Fruit fly (Drosophila melanogaster) whole organism, embryonic: ENCODE measurements around the gene CG17778.
A peak's percentile ranks its signal among the peaks of the same experiment; 100 is the strongest.

Experiments used
- ATbp ChIP-seq: fragments of 200-800 bp; sonication (Bioruptor generic); optimal IDR thresholded peaks from 2 replicates; lab custom pipeline; 2017; ENCODE audit warnings: missing biosample characterization, mild to moderate bottlenecking, missing genetic modification characterization, missing genetic modification reagents
- CG10431 ChIP-seq: fragments of 200-800 bp; sonication (Bioruptor generic); optimal IDR thresholded peaks from 3 replicates; lab custom pipeline; 2018; ENCODE audit warnings: missing biosample characterization, mild to moderate bottlenecking, missing genetic modification characterization
- CG10565 ChIP-seq: fragments of 200-800 bp; sonication (Bioruptor generic); optimal IDR thresholded peaks from 3 replicates; lab custom pipeline; 2016; ENCODE audit warnings: missing biosample characterization, mild to moderate bottlenecking, missing genetic modification characterization
- CG1233 ChIP-seq: fragments of 200-800 bp; sonication (Bioruptor generic); optimal IDR thresholded peaks from 4 replicates; lab custom pipeline; 2018; ENCODE audit warnings: missing biosample characterization, mild to moderate bottlenecking, missing genetic modification characterization
- CG17612 ChIP-seq: fragments of 200-800 bp; sonication (Bioruptor generic); IDR thresholded peaks from 2 replicates; pipeline ENCODE4 v1.3.6; 2022; ENCODE audit warnings: missing biosample characterization, missing genetic modification characterization
- CG1832 ChIP-seq: fragments of 200-800 bp; sonication (Bioruptor generic); optimal IDR thresholded peaks from 2 replicates; lab custom pipeline; 2017; ENCODE audit warnings: missing biosample characterization, mild to moderate bottlenecking, missing genetic modification characterization, inconsistent platforms
- CG2889 ChIP-seq: fragments of 200-800 bp; sonication (Bioruptor generic); IDR thresholded peaks from 3 replicates; pipeline ENCODE4 v1.3.6; 2022; ENCODE audit warnings: missing biosample characterization, missing genetic modification characterization
- CG3726 ChIP-seq: fragments of 200-800 bp; sonication (Bioruptor generic); IDR thresholded peaks from 3 replicates; pipeline ENCODE4, ENCODE4 v1.3.6; 2022; ENCODE audit warnings: missing biosample characterization, missing genetic modification characterization
- CG4854 ChIP-seq: fragments of 200-800 bp; sonication (Bioruptor generic); optimal IDR thresholded peaks from 2 replicates; lab custom pipeline; 2016; ENCODE audit warnings: missing biosample characterization, missing genetic modification characterization, inconsistent platforms
- CG6791 ChIP-seq: fragments of 200-800 bp; sonication (Bioruptor generic); IDR thresholded peaks from 3 replicates; pipeline ENCODE4 v1.3.6; 2022; ENCODE audit warnings: missing biosample characterization, missing genetic modification characterization; ENCODE audit not compliant: partially characterized antibody
- CG8089 ChIP-seq: fragments of 200-800 bp; sonication (Bioruptor generic); optimal IDR thresholded peaks from 3 replicates; lab custom pipeline; 2016; ENCODE audit warnings: missing biosample characterization, missing genetic modification characterization
- Camta ChIP-seq: fragments of 200-800 bp; sonication (Bioruptor generic); optimal IDR thresholded peaks from 2 replicates; lab custom pipeline; 2016; ENCODE audit warnings: missing biosample characterization, missing genetic modification characterization
- CoRest ChIP-seq: fragments of 200-800 bp; sonication (Bioruptor generic); optimal IDR thresholded peaks from 3 replicates; lab custom pipeline; 2018; ENCODE audit warnings: missing biosample characterization, mild to moderate bottlenecking, missing genetic modification characterization, moderate library complexity
- Drgx ChIP-seq: fragments of 200-800 bp; sonication (Bioruptor generic); IDR thresholded peaks from 2 replicates; pipeline ENCODE4 v1.3.6; 2022; ENCODE audit warnings: missing biosample characterization, missing genetic modification characterization
- Ets65A ChIP-seq: fragments of 200-800 bp; sonication (Bioruptor generic); peaks from one replicate; lab custom pipeline; 2016; ENCODE audit warnings: missing biosample characterization, missing genetic modification characterization
- HLH3B ChIP-seq: fragments of 200-800 bp; sonication (Bioruptor generic); IDR thresholded peaks from 2 replicates; pipeline ENCODE4 v1.3.6; 2022; ENCODE audit warnings: missing biosample characterization, missing genetic modification characterization
- HLHmδ ChIP-seq: fragments of 200-800 bp; sonication (Bioruptor generic); optimal IDR thresholded peaks from 2 replicates; lab custom pipeline; 2018; ENCODE audit warnings: missing biosample characterization, mild to moderate bottlenecking, missing genetic modification characterization, moderate library complexity
- Hmx ChIP-seq: fragments of 200-800 bp; sonication (Bioruptor generic); optimal IDR thresholded peaks from 2 replicates; lab custom pipeline; 2016; ENCODE audit warnings: missing biosample characterization, missing genetic modification characterization
- Lim3 ChIP-seq: fragments of 200-800 bp; sonication (Bioruptor generic); IDR thresholded peaks from 2 replicates; pipeline ENCODE4 v1.3.6; 2022; ENCODE audit warnings: missing biosample characterization, missing genetic modification characterization
- Mad ChIP-seq: fragments of 200-800 bp; sonication (Bioruptor generic); optimal IDR thresholded peaks from 2 replicates; lab custom pipeline; 2016; ENCODE audit warnings: missing biosample characterization, missing genetic modification characterization
- NC2β ChIP-seq: fragments of 200-800 bp; sonication (Bioruptor generic); optimal IDR thresholded peaks from 2 replicates; lab custom pipeline; 2016; ENCODE audit warnings: missing biosample characterization, missing genetic modification characterization
- Nf-YA ChIP-seq: fragments of 200-800 bp; sonication (Bioruptor generic); IDR thresholded peaks from 2 replicates; pipeline ENCODE4 v1.3.6; 2022; ENCODE audit warnings: missing biosample characterization, missing genetic modification characterization
- Nf-YC ChIP-seq: fragments of 200-800 bp; optimal IDR thresholded peaks from 3 replicates; lab custom pipeline; 2019; ENCODE audit warnings: missing biosample characterization, mild to moderate bottlenecking, missing genetic modification characterization, moderate library complexity
- Ptx1 ChIP-seq: fragments of 200-800 bp; sonication (Bioruptor generic); IDR thresholded peaks from 2 replicates; pipeline ENCODE4 v1.3.6; 2022; ENCODE audit warnings: missing biosample characterization, missing genetic modification characterization
- Sox102F ChIP-seq: fragments of 200-800 bp; sonication (Bioruptor generic); optimal IDR thresholded peaks from 2 replicates; lab custom pipeline; 2018; ENCODE audit warnings: missing biosample characterization, mild to moderate bottlenecking, missing genetic modification characterization, moderate library complexity
- Vsx1 ChIP-seq: fragments of 200-800 bp; sonication (Bioruptor generic); optimal IDR thresholded peaks from 2 replicates; lab custom pipeline; 2017; ENCODE audit warnings: missing biosample characterization, mild to moderate bottlenecking, missing genetic modification characterization, missing genetic modification reagents
- ac ChIP-seq: fragments of 200-800 bp; sonication (Bioruptor generic); optimal IDR thresholded peaks from 3 replicates; lab custom pipeline; 2017; ENCODE audit warnings: missing biosample characterization, mild to moderate bottlenecking, missing genetic modification characterization
- ase ChIP-seq: fragments of 200-800 bp; sonication (Bioruptor generic); IDR thresholded peaks from 3 replicates; pipeline ENCODE4 v1.3.6; 2022; ENCODE audit warnings: missing biosample characterization, missing genetic modification characterization
- bsh ChIP-seq, 2 experiments: fragments of 200-800 bp; sonication (Bioruptor generic); optimal IDR thresholded peaks; 2 replicates each; lab custom pipeline; 2017 to 2018; ENCODE audit warnings: mild to moderate bottlenecking in 2 of 2, missing biosample characterization in 2 of 2, missing genetic modification characterization in 2 of 2, moderate library complexity in 1 of 2
- chif ChIP-seq, 2 experiments: fragments of 200-800 bp; sonication (Bioruptor generic); optimal IDR thresholded peaks; 3 replicates each; lab custom pipeline; 2016; ENCODE audit warnings: missing biosample characterization in 2 of 2, missing genetic modification characterization in 2 of 2
- chinmo ChIP-seq: fragments of 200-800 bp; sonication (Bioruptor generic); IDR thresholded peaks from 4 replicates; pipeline ENCODE4 v1.3.6; 2022; ENCODE audit warnings: missing biosample characterization, missing genetic modification characterization; ENCODE audit not compliant: partially characterized antibody
- corto ChIP-seq: fragments of 200-800 bp; sonication (Bioruptor generic); optimal IDR thresholded peaks from 2 replicates; lab custom pipeline; 2016; ENCODE audit warnings: missing biosample characterization, mild to moderate bottlenecking, missing genetic modification characterization, moderate library complexity
- dmrt11E ChIP-seq: fragments of 200-800 bp; sonication (Bioruptor generic); optimal IDR thresholded peaks from 3 replicates; lab custom pipeline; 2018; ENCODE audit warnings: missing biosample characterization, mild to moderate bottlenecking, missing genetic modification characterization, moderate library complexity
- ham ChIP-seq: fragments of 200-800 bp; sonication (Bioruptor generic); IDR thresholded peaks from 2 replicates; pipeline ENCODE4 v1.3.6; 2022; ENCODE audit warnings: missing biosample characterization, missing genetic modification characterization
- kay ChIP-seq: fragments of 200-800 bp; sonication (Bioruptor generic); optimal IDR thresholded peaks from 2 replicates; lab custom pipeline; 2016; ENCODE audit warnings: missing biosample characterization, missing genetic modification characterization
- ken ChIP-seq: fragments of 200-800 bp; sonication (Bioruptor generic); IDR thresholded peaks from 3 replicates; pipeline ENCODE4 v1.3.6; 2022; ENCODE audit warnings: missing biosample characterization, missing genetic modification characterization
- lbe ChIP-seq: fragments of 200-800 bp; sonication (Bioruptor generic); optimal IDR thresholded peaks from 2 replicates; lab custom pipeline; 2016; ENCODE audit warnings: missing biosample characterization, mild to moderate bottlenecking, missing genetic modification characterization
- nerfin-1 ChIP-seq: fragments of 200-800 bp; sonication (Bioruptor generic); optimal IDR thresholded peaks from 3 replicates; lab custom pipeline; 2019; ENCODE audit warnings: missing biosample characterization, mild to moderate bottlenecking, missing genetic modification characterization, moderate library complexity
- nom ChIP-seq: fragments of 200-800 bp; sonication (Bioruptor generic); optimal IDR thresholded peaks from 2 replicates; lab custom pipeline; 2017; ENCODE audit warnings: missing biosample characterization, missing genetic modification characterization, mild to moderate bottlenecking, moderate library complexity, missing genetic modification reagents
- prd ChIP-seq, 3 experiments: fragments of >200 bp in 2 of 3; fragments of 200-800 bp in 1 of 3; sonication (Bioruptor generic) in 1 of 3; optimal IDR thresholded peaks in 2 of 3; IDR thresholded peaks in 1 of 3; 2 replicates in 2 of 3; 3 replicates in 1 of 3; pipeline versions ENCODE4 v1.3.6 to Lab custom; 2017 to 2022; ENCODE audit warnings: missing biosample characterization in 1 of 3, missing genetic modification characterization in 1 of 3
- ro ChIP-seq: fragments of 200-800 bp; sonication (Bioruptor generic); IDR thresholded peaks from 2 replicates; pipeline ENCODE4 v1.3.6; 2022; ENCODE audit warnings: missing biosample characterization, missing genetic modification characterization
- twi ChIP-seq: fragments of 200-800 bp; optimal IDR thresholded peaks from 2 replicates; lab custom pipeline; 2019; ENCODE audit warnings: missing biosample characterization, mild to moderate bottlenecking, missing genetic modification characterization, moderate library complexity
- tx ChIP-seq: fragments of 200-800 bp; sonication (Bioruptor generic); optimal IDR thresholded peaks from 2 replicates; lab custom pipeline; 2016; ENCODE audit warnings: missing biosample characterization, missing genetic modification characterization
- zf30C ChIP-seq: fragments of 200-800 bp; sonication (Bioruptor generic); optimal IDR thresholded peaks from 3 replicates; lab custom pipeline; 2018; ENCODE audit warnings: missing biosample characterization, mild to moderate bottlenecking, missing genetic modification characterization

The CG17778 gene

DNA sequence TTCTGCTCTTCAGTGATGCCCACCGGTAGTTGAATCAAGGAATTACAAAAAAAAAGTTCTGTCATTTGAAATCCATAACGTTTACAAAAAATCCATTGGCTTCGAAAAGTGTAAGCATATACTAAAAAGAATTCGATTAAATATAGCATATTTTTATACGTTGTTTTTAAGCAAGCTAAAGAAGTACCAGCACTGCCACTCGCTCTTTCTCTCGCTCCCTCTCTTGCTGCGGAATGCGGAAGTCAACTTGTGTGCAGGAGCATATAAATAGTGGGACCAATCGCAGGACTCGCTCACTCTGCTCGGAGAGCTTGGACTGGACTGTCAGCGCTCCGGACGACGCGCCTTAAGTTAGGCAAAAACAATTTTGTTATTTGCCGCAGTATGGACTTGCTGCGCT, at the start of gene CG17778 (continued):
- TF ChIP-seq Hmx (GFP tag; lab: Kevin White, UChicago) (no peak), Lim3 (GFP tag; lab: Robert Waterston, UW) (no peak)

DNA sequence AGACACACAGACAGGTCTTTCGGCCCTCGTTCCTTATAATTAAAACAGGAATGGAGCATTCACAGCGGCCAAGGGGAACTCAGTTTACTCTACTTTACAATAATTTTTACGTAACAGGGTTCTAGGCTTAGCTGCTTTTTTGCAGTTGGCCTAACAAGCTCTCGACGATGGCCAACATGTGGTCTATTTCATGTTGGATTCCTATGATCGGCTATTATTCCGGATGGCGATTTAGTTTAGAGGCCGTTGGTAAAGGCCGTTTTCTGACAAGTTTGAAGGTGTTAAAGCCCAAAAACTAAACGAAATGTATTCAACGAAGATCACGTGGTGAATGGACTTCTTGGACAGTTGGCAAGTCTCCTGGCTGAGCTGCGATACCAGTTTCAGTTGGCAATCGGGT, 48.4 kb upstream of the CG17778 start:
- TF ChIP-seq Ets65A (GFP tag; lab: Kevin White, UChicago) (peak; percentile 52), CG1233 (GFP tag; lab: Kevin White, UChicago) (no peak), nom (peak; percentile 10), nerfin-1 (tag; lab: Kevin White, UChicago) (no peak)

DNA sequence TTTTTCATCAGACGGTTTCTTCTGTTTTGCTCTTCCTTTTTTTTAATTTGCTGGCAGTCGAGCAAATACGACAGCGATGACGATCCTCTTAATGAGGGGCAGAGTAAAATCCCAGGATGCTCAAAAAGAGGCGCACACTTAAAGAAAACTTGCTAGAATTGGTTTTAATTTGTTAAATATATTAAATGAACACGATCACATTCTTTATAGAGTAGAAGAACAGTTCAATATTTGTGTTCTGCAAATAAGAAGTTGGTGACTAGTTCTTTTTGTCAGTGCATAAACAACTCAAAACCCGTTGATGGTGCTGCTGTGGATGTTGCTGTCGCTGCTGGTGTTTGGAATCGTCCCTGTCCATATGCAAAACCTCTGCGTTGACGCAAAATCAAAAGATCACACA, 46.1 kb upstream of the CG17778 start:
- TF ChIP-seq Camta (GFP tag; lab: Kevin White, UChicago) (no peak), CG3726 (GFP tag; lab: Robert Waterston, UW) (no peak), Nf-YA (no peak), CG2889 (GFP tag; lab: Robert Waterston, UW) (no peak), prd (optimal IDR thresholded peaks at IDR 0.05; lab: Kevin White, UChicago) (no peak), prd (GFP tag; IDR thresholded peaks at IDR 0.05; lab: Robert Waterston, UW) (peak; percentile 28; the same call in 1 of the 3 replicates), Drgx (peak; percentile 34; the same call in 1 of the 2 replicates), Nf-YC (no peak), bsh (GFP tag; optimal IDR thresholded peaks at IDR 0.05; lab: Kevin White, UChicago) (peak in 1 of 2 experiments; percentile 36), corto (GFP tag; lab: Kevin White, UChicago) (peak; percentile 43), CG17612 (GFP tag; lab: Robert Waterston, UW) (no peak), NC2β (GFP tag; lab: Kevin White, UChicago) (no peak), lbe (peak; percentile 58), ro (GFP tag; lab: Robert Waterston, UW) (no peak), Vsx1 (GFP tag; lab: Kevin White, UChicago) (no peak), ken (GFP tag; lab: Robert Waterston, UW) (no peak), tx (GFP tag; lab: Kevin White, UChicago) (no peak), kay (GFP tag; lab: Kevin White, UChicago) (no peak), Mad (GFP tag; lab: Kevin White, UChicago) (no peak)

DNA sequence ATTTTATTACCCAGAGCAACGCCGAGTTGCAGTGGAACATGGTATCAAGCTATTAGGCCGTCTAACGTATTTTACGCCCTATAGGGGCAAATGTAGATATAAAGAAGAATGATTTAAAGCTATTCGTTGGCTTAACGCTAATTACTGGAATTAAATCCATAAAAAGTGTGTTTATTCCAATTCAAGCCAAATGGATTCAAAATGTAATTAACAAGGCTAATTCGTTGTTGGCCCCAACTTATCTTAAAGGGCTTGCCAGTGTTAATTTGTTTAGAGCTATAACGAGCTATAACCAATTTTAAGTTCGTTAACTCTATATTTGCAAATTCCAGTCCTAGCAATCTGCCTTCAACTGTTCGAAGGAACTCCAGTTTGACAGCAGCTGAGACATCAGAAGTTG, 45.4 kb upstream of the CG17778 start:
- TF ChIP-seq chinmo (GFP tag; lab: Robert Waterston, UW): no peak
- TF ChIP-seq Sox102F (GFP tag; lab: Kevin White, UChicago): no peak
- no peak for TF ChIP-seq zf30C (GFP tag; lab: Kevin White, UChicago)

DNA sequence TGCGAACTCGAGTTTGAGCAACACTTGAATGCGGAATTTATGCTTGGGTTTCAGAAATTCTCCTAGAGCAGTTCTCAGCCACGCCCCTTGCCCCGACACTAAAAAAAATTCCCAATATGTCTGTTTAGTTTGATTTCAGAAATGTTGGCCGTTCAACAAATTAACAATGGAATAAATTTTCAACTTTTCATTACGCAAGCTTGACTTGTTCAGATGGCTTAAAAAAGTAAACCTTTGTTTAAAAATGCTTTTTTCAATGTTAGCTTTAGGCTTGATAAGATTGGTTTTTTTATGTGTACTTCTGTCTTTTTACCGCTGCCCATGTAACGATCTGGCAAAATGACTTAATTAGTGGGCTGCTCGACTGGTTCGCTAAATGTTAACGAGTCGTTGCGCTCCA, 41.7 kb upstream of the CG17778 start:
- TF ChIP-seq ATbp (no peak), dmrt11E (tag; lab: Kevin White, UChicago) (peak; percentile 5), Ptx1 (no peak), chif (GFP tag; optimal IDR thresholded peaks at IDR 0.05; lab: Kevin White, UChicago) (peak in 1 of 2 experiments; percentile 4), CG10565 (no peak)
- TF ChIP-seq, all 482 proteins: peak for 2

DNA sequence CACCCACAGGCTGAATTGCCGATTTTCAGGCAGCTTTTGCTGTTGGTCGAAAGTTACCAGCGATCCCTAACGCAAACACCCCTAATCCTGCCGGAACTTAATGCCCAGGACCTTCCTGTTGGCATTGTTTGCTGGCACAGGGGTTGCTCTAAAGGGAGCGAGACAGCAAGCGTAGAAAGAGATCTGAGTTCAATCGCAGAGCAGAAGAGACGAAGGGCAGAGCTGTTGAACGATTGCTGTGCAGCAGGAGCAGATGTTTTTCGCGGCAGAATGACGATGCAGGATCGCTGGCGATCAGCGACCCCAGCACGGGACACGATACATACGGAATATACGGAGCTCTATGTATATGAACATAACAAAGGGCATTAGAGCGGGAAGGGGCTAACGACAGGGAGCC, 37.5 kb upstream of the CG17778 start:
- TF ChIP-seq ac (peak; percentile 81), CG1832 (GFP tag; lab: Kevin White, UChicago) (peak; percentile 63), CG6791 (GFP tag; lab: Robert Waterston, UW) (0 out of 3 replicates have a peak, but pooled peaks have one; percentile 23), ham (GFP tag; lab: Robert Waterston, UW) (no peak), CG4854 (GFP tag; lab: Kevin White, UChicago) (no peak), CG10431 (GFP tag; lab: Kevin White, UChicago) (no peak), ase (0 out of 3 replicates have a peak, but pooled peaks have one; percentile 59), twi (tag; lab: Kevin White, UChicago) (peak; percentile 50), CoRest (tag; lab: Kevin White, UChicago) (no peak), HLH3B (no peak), CG8089 (GFP tag; lab: Kevin White, UChicago) (no peak), HLHmδ (GFP tag; lab: Kevin White, UChicago) (peak; percentile 42)
